Worm (Caenorhabditis elegans) whole organism, late embryonic: ENCODE data around the gene hmg-11.
A peak's percentile ranks its signal among the peaks of the same experiment; 100 is the strongest.

Experiments used
- C08G9.2 ChIP-seq: sonication (generic microtip); optimal IDR thresholded peaks from 2 replicates; lab custom pipeline; 2016; ENCODE audit warnings: mild to moderate bottlenecking, missing genetic modification characterization, moderate library complexity, missing compliant biosample characterization
- C38D4.7 ChIP-seq: fragments of 200-800 bp; sonication (Bioruptor generic); optimal IDR thresholded peaks from 2 replicates; lab custom pipeline; 2018; ENCODE audit warnings: mild to moderate bottlenecking, missing genetic modification characterization, moderate library complexity, missing compliant biosample characterization
- F13H6.1 ChIP-seq: sonication (generic microtip); optimal IDR thresholded peaks from 2 replicates; lab custom pipeline; 2016; ENCODE audit warnings: missing genetic modification characterization, missing compliant biosample characterization
- K09A11.1 ChIP-seq: sonication (generic microtip); optimal IDR thresholded peaks from 2 replicates; lab custom pipeline; 2017; ENCODE audit warnings: antibody characterized with exemption, mild to moderate bottlenecking, missing genetic modification characterization, missing compliant biosample characterization; ENCODE audit not compliant: insufficient read depth
- T23F11.4 ChIP-seq: fragments of 200-800 bp; sonication (Bioruptor generic); optimal IDR thresholded peaks from 2 replicates; lab custom pipeline; 2018; ENCODE audit warnings: mild to moderate bottlenecking, missing genetic modification characterization, missing compliant biosample characterization
- Y22D7AL.16 ChIP-seq: sonication (generic microtip); optimal IDR thresholded peaks from 2 replicates; lab custom pipeline; 2016; ENCODE audit warnings: missing genetic modification characterization, missing compliant biosample characterization
- ceh-14 ChIP-seq: sonication (generic microtip); optimal IDR thresholded peaks from 2 replicates; lab custom pipeline; 2016; ENCODE audit warnings: missing genotype, missing genetic modification characterization, missing compliant biosample characterization
- ceh-18 ChIP-seq: sonication (generic microtip); optimal IDR thresholded peaks from 2 replicates; lab custom pipeline; 2016; ENCODE audit warnings: missing genetic modification characterization, missing compliant biosample characterization
- ceh-19 ChIP-seq: fragments of 200-800 bp; sonication (Bioruptor generic); optimal IDR thresholded peaks from 2 replicates; lab custom pipeline; 2018; ENCODE audit warnings: mild to moderate bottlenecking, missing genetic modification characterization, missing compliant biosample characterization
- ceh-2 ChIP-seq: sonication (generic microtip); optimal IDR thresholded peaks from 2 replicates; lab custom pipeline; 2016; ENCODE audit warnings: missing genotype, missing genetic modification characterization, missing compliant biosample characterization
- ceh-31 ChIP-seq: sonication (generic microtip); optimal IDR thresholded peaks from 2 replicates; lab custom pipeline; 2016; ENCODE audit warnings: missing genetic modification characterization, missing compliant biosample characterization
- ceh-34 ChIP-seq: sonication (generic microtip); optimal IDR thresholded peaks from 2 replicates; lab custom pipeline; 2016; ENCODE audit warnings: mild to moderate bottlenecking, missing genetic modification characterization, missing compliant biosample characterization
- ceh-48 ChIP-seq: sonication (generic microtip); optimal IDR thresholded peaks from 2 replicates; lab custom pipeline; 2016; ENCODE audit warnings: missing genetic modification characterization, inconsistent platforms, missing compliant biosample characterization
- ceh-6 ChIP-seq: fragments of 200-800 bp; sonication (Bioruptor generic); optimal IDR thresholded peaks from 2 replicates; lab custom pipeline; 2018; ENCODE audit warnings: mild to moderate bottlenecking, missing genetic modification characterization, missing compliant biosample characterization
- ceh-9 ChIP-seq: sonication (generic microtip); optimal IDR thresholded peaks from 2 replicates; lab custom pipeline; 2016; ENCODE audit warnings: mild to moderate bottlenecking, missing genetic modification characterization, inconsistent platforms, missing compliant biosample characterization
- che-1 ChIP-seq: sonication (generic microtip); optimal IDR thresholded peaks from 2 replicates; lab custom pipeline; 2016; ENCODE audit warnings: mild to moderate bottlenecking, missing genetic modification characterization, missing compliant biosample characterization
- dmd-4 ChIP-seq: sonication (generic microtip); optimal IDR thresholded peaks from 2 replicates; lab custom pipeline; 2016; ENCODE audit warnings: borderline replicate concordance, missing genetic modification characterization, missing compliant biosample characterization
- ets-4 ChIP-seq: sonication (generic microtip); optimal IDR thresholded peaks from 2 replicates; lab custom pipeline; 2016; ENCODE audit warnings: missing genetic modification characterization, missing compliant biosample characterization
- eyg-1 ChIP-seq: sonication (generic microtip); optimal IDR thresholded peaks from 2 replicates; lab custom pipeline; 2016; ENCODE audit warnings: missing genotype, missing genetic modification characterization, missing compliant biosample characterization
- fax-1 ChIP-seq: sonication (generic microtip); optimal IDR thresholded peaks from 2 replicates; lab custom pipeline; 2016; ENCODE audit warnings: missing genotype, missing genetic modification characterization, missing compliant biosample characterization
- fkh-6 ChIP-seq: sonication (generic microtip); optimal IDR thresholded peaks from 2 replicates; lab custom pipeline; 2016; ENCODE audit warnings: missing genetic modification characterization, missing compliant biosample characterization
- gmeb-2 ChIP-seq: sonication (generic microtip); optimal IDR thresholded peaks from 2 replicates; lab custom pipeline; 2016; ENCODE audit warnings: missing genetic modification characterization, inconsistent platforms, missing compliant biosample characterization
- hlh-8 ChIP-seq: sonication (generic microtip); optimal IDR thresholded peaks from 2 replicates; lab custom pipeline; 2016; ENCODE audit warnings: missing genotype, missing genetic modification characterization, missing compliant biosample characterization
- lim-6 ChIP-seq: sonication (generic microtip); optimal IDR thresholded peaks from 2 replicates; lab custom pipeline; 2016; ENCODE audit warnings: missing genetic modification characterization, missing compliant biosample characterization
- lin-11 ChIP-seq: fragments of 200-800 bp; sonication (Bioruptor generic); optimal IDR thresholded peaks from 2 replicates; lab custom pipeline; 2018; ENCODE audit warnings: mild to moderate bottlenecking, missing genetic modification characterization, missing compliant biosample characterization
- nfya-1 ChIP-seq: sonication (generic microtip); optimal IDR thresholded peaks from 2 replicates; lab custom pipeline; 2017; ENCODE audit warnings: missing genetic modification characterization, mild to moderate bottlenecking, missing compliant biosample characterization, antibody characterized with exemption, moderate library complexity
- nhr-232 ChIP-seq: sonication (generic microtip); optimal IDR thresholded peaks from 2 replicates; lab custom pipeline; 2016; ENCODE audit warnings: missing genetic modification characterization, missing compliant biosample characterization
- pat-9 ChIP-seq: fragments of 200-800 bp; sonication (Bioruptor generic); optimal IDR thresholded peaks from 2 replicates; lab custom pipeline; 2018; ENCODE audit warnings: mild to moderate bottlenecking, missing genetic modification characterization, moderate library complexity, missing compliant biosample characterization
- pha-2 ChIP-seq: sonication (generic microtip); optimal IDR thresholded peaks from 2 replicates; lab custom pipeline; 2017; ENCODE audit warnings: mild to moderate bottlenecking, missing genetic modification characterization, missing compliant biosample characterization
- pha-4 ChIP-seq: fragments of 150-350 bp; optimal IDR thresholded peaks from 2 replicates; lab custom pipeline; 2018; ENCODE audit warnings: missing biosample characterization, missing genetic modification reagents, missing genetic modification characterization
- pqm-1 ChIP-seq: sonication (generic microtip); optimal IDR thresholded peaks from 2 replicates; lab custom pipeline; 2016; ENCODE audit warnings: missing genetic modification characterization, missing compliant biosample characterization
- ref-2 ChIP-seq: sonication (generic microtip); optimal IDR thresholded peaks from 2 replicates; lab custom pipeline; 2016; ENCODE audit warnings: missing genetic modification characterization, missing compliant biosample characterization
- rnt-1 ChIP-seq: sonication (generic microtip); optimal IDR thresholded peaks from 2 replicates; lab custom pipeline; 2016; ENCODE audit warnings: missing genetic modification characterization, missing compliant biosample characterization
- sox-4 ChIP-seq: sonication (generic microtip); optimal IDR thresholded peaks from 2 replicates; lab custom pipeline; 2017; ENCODE audit warnings: mild to moderate bottlenecking, missing genetic modification characterization, inconsistent platforms, missing compliant biosample characterization
- tbx-2 ChIP-seq: sonication (generic microtip); optimal IDR thresholded peaks from 2 replicates; lab custom pipeline; 2016; ENCODE audit warnings: missing genetic modification characterization, missing compliant biosample characterization
- tbx-7 ChIP-seq: sonication (generic microtip); optimal IDR thresholded peaks from 2 replicates; lab custom pipeline; 2016; ENCODE audit warnings: missing genotype, missing genetic modification characterization, missing compliant biosample characterization
- ttx-3 ChIP-seq: sonication (generic microtip); optimal IDR thresholded peaks from 2 replicates; lab custom pipeline; 2016; ENCODE audit warnings: missing genetic modification reagents, missing genetic modification characterization, missing compliant biosample characterization
- unc-3 ChIP-seq, 2 experiments: fragments of 200-800 bp in 1 of 2; sonication (Bioruptor generic) in 1 of 2; sonication (generic microtip) in 1 of 2; conservative IDR thresholded peaks in 1 of 2; optimal IDR thresholded peaks in 1 of 2; 2 replicates each; pipeline versions ENCODE4 v1.3.6 to Lab custom; 2016 to 2022; ENCODE audit warnings: missing compliant biosample characterization in 2 of 2, missing genetic modification characterization in 2 of 2, missing genetic modification reagents in 1 of 2
- unc-42 ChIP-seq: sonication (generic microtip); optimal IDR thresholded peaks from 2 replicates; lab custom pipeline; 2016; ENCODE audit warnings: missing genotype, missing genetic modification characterization, missing compliant biosample characterization
- unc-86 ChIP-seq: sonication (generic microtip); optimal IDR thresholded peaks from 2 replicates; lab custom pipeline; 2016; ENCODE audit warnings: missing genetic modification characterization, missing compliant biosample characterization
- zip-5 ChIP-seq: sonication (generic microtip); optimal IDR thresholded peaks from 2 replicates; lab custom pipeline; 2016; ENCODE audit warnings: missing genetic modification characterization, missing compliant biosample characterization
- ztf-16 ChIP-seq: sonication (generic microtip); optimal IDR thresholded peaks from 2 replicates; lab custom pipeline; 2017; ENCODE audit warnings: missing genetic modification characterization, missing compliant biosample characterization

Gene hmg-11

DNA sequence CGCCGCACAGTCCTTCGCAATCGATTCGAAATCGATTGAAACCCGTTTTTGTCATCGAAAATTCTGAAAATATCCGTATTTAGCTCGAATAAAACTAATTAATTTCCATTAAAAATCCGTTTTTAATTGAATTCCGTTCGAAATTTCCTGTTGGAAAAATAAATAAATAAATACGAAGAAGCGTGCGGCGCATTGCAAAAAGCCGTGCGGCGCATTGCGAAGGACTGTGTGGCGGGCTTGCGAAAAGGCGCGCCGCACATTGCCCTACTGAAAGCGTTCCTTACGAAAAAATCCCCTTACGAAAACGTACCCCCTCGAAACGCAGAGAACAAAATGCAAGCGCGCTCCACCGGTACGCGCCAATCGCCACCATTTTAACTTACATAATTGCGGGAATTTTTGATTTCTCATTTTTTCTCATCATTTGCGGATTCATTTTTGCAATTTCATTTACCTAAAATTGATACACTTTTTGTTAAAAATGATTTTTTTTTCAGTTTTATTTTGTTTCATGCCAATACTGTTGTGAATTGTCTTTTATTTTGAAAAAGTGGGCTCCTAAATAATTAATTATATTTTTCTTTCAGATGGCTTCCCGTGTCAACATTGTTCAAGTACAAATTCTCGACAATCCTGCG lies 28.7 kb downstream of the hmg-11 start, which contains the start of gene unc-85:
unc-85 (plus strand) TSS at position 588 of the 638 bp plus-strand sequence.
- TF ChIP-seq ztf-16 (peak; percentile 51), unc-3 (GFP tag; conservative IDR thresholded peaks at IDR 0.05; lab: Robert Waterston, UW) (0 out of 2 replicates have a peak, but pooled peaks have one; percentile 20), unc-3 (tag; optimal IDR thresholded peaks at IDR 0.05; lab: Kevin White, UChicago) (peak; percentile 73), ceh-18 (tag; lab: Kevin White, UChicago) (peak; percentile 73), nfya-1 (tag; lab: Kevin White, UChicago) (peak; percentile 78), K09A11.1 (tag; lab: Kevin White, UChicago) (peak; percentile 3), fkh-6 (tag; lab: Kevin White, UChicago) (peak; percentile 41), dmd-4 (tag; lab: Kevin White, UChicago) (peak; percentile 64), eyg-1 (tag; lab: Kevin White, UChicago) (peak; percentile 26), ceh-48 (tag; lab: Kevin White, UChicago) (peak; percentile 16), C08G9.2 (tag; lab: Kevin White, UChicago) (peak; percentile 73), ceh-2 (tag; lab: Kevin White, UChicago) (peak; percentile 66), unc-86 (tag; lab: Kevin White, UChicago) (peak; percentile 77), ceh-31 (tag; lab: Kevin White, UChicago) (peak; percentile 86), ceh-19 (GFP tag; lab: Kevin White, UChicago) (peak; percentile 61), pha-2 (tag; lab: Kevin White, UChicago) (peak; percentile 17), ttx-3 (tag; lab: Kevin White, UChicago) (peak; percentile 60), C38D4.7 (GFP tag; lab: Kevin White, UChicago) (peak; percentile 3), Y22D7AL.16 (tag; lab: Kevin White, UChicago) (peak; percentile 8), ref-2 (tag; lab: Kevin White, UChicago) (peak; percentile 85), ceh-6 (peak; percentile 44), tbx-2 (tag; lab: Kevin White, UChicago) (peak; percentile 91), gmeb-2 (peak; percentile 59), ets-4 (peak; percentile 19), sox-4 (tag; lab: Kevin White, UChicago) (peak; percentile 63), fax-1 (peak; percentile 45), rnt-1 (tag; lab: Kevin White, UChicago) (peak; percentile 55), unc-42 (tag; lab: Kevin White, UChicago) (peak; percentile 70), hlh-8 (peak; percentile 65), pat-9 (tag; lab: Kevin White, UChicago) (peak; percentile 33), tbx-7 (tag; lab: Kevin White, UChicago) (peak; percentile 41), zip-5 (tag; lab: Kevin White, UChicago) (peak; percentile 56), che-1 (tag; lab: Kevin White, UChicago) (peak; percentile 51), lim-6 (tag; lab: Kevin White, UChicago) (peak; percentile 35), lin-11 (peak; percentile 35), pqm-1 (tag; lab: Kevin White, UChicago) (peak; percentile 60), ceh-34 (tag; lab: Kevin White, UChicago) (peak; percentile 75), ceh-14 (peak; percentile 91), T23F11.4 (GFP tag; lab: Kevin White, UChicago) (peak; percentile 47), F13H6.1 (tag; lab: Kevin White, UChicago) (peak; percentile 60)

ce11 chrII:4703011-4703410 lies 30.1 kb downstream of the hmg-11 start:
- TF ChIP-seq pat-9 (tag; lab: Kevin White, UChicago) (no peak), ceh-6 (no peak), che-1 (tag; lab: Kevin White, UChicago) (no peak), nhr-232 (tag; lab: Kevin White, UChicago) (no peak), pqm-1 (tag; lab: Kevin White, UChicago) (no peak), ets-4 (no peak), T23F11.4 (GFP tag; lab: Kevin White, UChicago) (no peak), fax-1 (no peak), zip-5 (tag; lab: Kevin White, UChicago) (no peak), pha-4 (no peak), ceh-9 (tag; lab: Kevin White, UChicago) (no peak), unc-3 (GFP tag; conservative IDR thresholded peaks at IDR 0.05; lab: Robert Waterston, UW) (no peak), unc-3 (tag; optimal IDR thresholded peaks at IDR 0.05; lab: Kevin White, UChicago) (no peak)
